Fruit fly (Drosophila melanogaster): ENCODE measurements around the gene ATP8B.

- TF ChIP-seq ovo (GFP tag; optimal IDR thresholded peaks at IDR 0.05) = no peak
- no peak for TF ChIP-seq cnc (optimal IDR thresholded peaks at IDR 0.05)
Observed at dm6 chr3R:12078961-12079360, 11.5 kb downstream of the ATP8B start.

Measured in whole organism, adult.